Fruit fly (Drosophila melanogaster): ENCODE measurements around the gene CG6153.

DNA sequence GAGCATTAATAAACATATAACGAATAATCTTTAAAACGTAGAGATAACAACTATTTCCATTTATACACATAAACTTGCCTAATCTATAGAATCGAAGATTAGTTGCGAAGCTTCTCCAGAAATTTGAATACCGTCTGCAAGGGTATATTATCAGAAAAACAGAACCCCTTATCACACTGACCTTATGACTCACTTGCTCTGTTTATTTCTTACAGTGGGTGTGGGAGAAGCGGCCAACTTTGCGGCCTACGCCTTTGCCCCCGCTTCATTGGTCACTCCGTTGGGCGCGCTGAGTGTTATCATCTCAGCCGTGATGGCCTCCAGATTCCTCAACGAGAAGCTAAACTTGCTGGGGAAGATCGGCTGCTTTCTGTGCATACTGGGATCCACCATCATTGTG lies 12.6 kb downstream of the CG6153 start:
- TF ChIP-seq Pif1A (GFP tag; optimal IDR thresholded peaks at IDR 0.05): no peak
- no peak for TF ChIP-seq Ets98B (GFP tag; IDR thresholded peaks at IDR 0.05)

Data from whole organism, pupa.